Worm (Caenorhabditis elegans) whole organism, midembryonic: ENCODE measurements around the gene ZK470.4.

ENCODE experiments used
- T22C8.4 ChIP-seq: fragments of 200-800 bp; sonication (Bioruptor generic); IDR thresholded peaks from 2 replicates; pipeline ENCODE4 v1.3.6; 2022; ENCODE audit warnings: missing genetic modification characterization, missing compliant biosample characterization
- klf-2 ChIP-seq: fragments of 200-800 bp; sonication (Bioruptor generic); conservative IDR thresholded peaks from 2 replicates; pipeline ENCODE4 v1.3.6; 2022; ENCODE audit warnings: missing genetic modification reagents, missing genetic modification characterization, missing compliant biosample characterization
- med-1 ChIP-seq: sonication (generic microtip); optimal IDR thresholded peaks from 2 replicates; lab custom pipeline; 2017; ENCODE audit warnings: missing genetic modification characterization, mild to moderate bottlenecking, missing compliant biosample characterization, antibody characterized with exemption, missing genetic modification reagents; ENCODE audit not compliant: insufficient read depth
- ref-1 ChIP-seq: fragments of 200-800 bp; sonication (Bioruptor generic); conservative IDR thresholded peaks from 2 replicates; pipeline ENCODE4 v1.3.6; 2022; ENCODE audit warnings: missing genetic modification reagents, missing genetic modification characterization, missing compliant biosample characterization
- tab-1 ChIP-seq: fragments of 200-800 bp; sonication (Bioruptor generic); IDR thresholded peaks from 2 replicates; pipeline ENCODE4 v1.3.6; 2022; ENCODE audit warnings: missing genetic modification characterization, missing compliant biosample characterization
- ztf-23 ChIP-seq: fragments of 200-800 bp; sonication (Bioruptor generic); IDR thresholded peaks from 2 replicates; pipeline ENCODE4 v1.3.6; 2022; ENCODE audit warnings: missing genetic modification reagents, missing genetic modification characterization, missing compliant biosample characterization
- ztf-29 ChIP-seq: fragments of 200-800 bp; sonication (Bioruptor generic); IDR thresholded peaks from 2 replicates; pipeline ENCODE4 v1.3.6; 2022; ENCODE audit warnings: missing genetic modification reagents, missing genetic modification characterization, missing compliant biosample characterization

DNA sequence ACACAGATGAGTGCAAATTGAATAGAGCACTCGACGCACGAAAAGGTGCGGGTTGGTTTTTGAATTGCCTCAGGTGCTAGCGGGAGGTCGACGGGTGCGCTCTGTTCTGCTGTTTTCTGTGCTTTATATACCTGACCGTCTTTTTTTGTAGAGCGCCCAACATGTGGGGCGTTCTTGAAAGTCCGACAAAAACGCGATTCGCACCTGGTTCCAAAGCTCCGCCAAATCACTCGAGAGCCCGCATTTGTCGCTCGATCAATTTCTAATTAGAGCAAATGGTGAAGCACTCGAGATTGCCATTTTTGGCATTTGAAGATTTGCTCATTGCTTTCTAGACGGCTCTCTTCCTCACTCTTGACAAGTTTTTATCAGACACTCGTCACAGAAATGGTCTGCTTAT is 37.8 kb upstream of the ZK470.4 start, which contains the start of gene ZK470.6:
- TF ChIP-seq ztf-29 (GFP tag; lab: Robert Waterston, UW), result no peak
- no peak for TF ChIP-seq ref-1 (GFP tag; lab: Robert Waterston, UW)
- TF ChIP-seq ztf-23 (GFP tag; lab: Robert Waterston, UW), result no peak
- no peak for TF ChIP-seq med-1 (GFP tag; lab: Kevin White, UChicago)
- TF ChIP-seq tab-1 (GFP tag; lab: Robert Waterston, UW), result no peak
- TF ChIP-seq klf-2 (GFP tag; lab: Robert Waterston, UW), result no peak
- TF ChIP-seq T22C8.4 (GFP tag; lab: Robert Waterston, UW), result no peak
